Worm (Caenorhabditis elegans): ENCODE results near the gene noca-2.

noca-2 gene

ce11 chrX:11637721-11638120 is 29.2 kb upstream of the noca-2 start:
- TF ChIP-seq egl-27 (tag; optimal IDR thresholded peaks at IDR 0.05): no peak
- no peak for TF ChIP-seq fkh-4 (tag; optimal IDR thresholded peaks at IDR 0.05; ENCODE audit: borderline replicate concordance)
- TF ChIP-seq fkh-8 (tag; optimal IDR thresholded peaks at IDR 0.05): no peak
- TF ChIP-seq F16B12.6 (tag; optimal IDR thresholded peaks at IDR 0.05): no peak
- no peak for TF ChIP-seq snu-23 (GFP tag; optimal IDR thresholded peaks at IDR 0.05)
- peak; percentile 53 for TF ChIP-seq dsc-1 (tag; optimal IDR thresholded peaks at IDR 0.05)

- TF ChIP-seq aha-1 (tag; optimal IDR thresholded peaks at IDR 0.05) (no peak), lin-14 (GFP tag; optimal IDR thresholded peaks at IDR 0.05) (peak; percentile 65), hpl-2 (GFP tag; optimal IDR thresholded peaks at IDR 0.05) (no peak), nhr-47 (tag; optimal IDR thresholded peaks at IDR 0.05) (peak; percentile 13), unc-130 (tag; optimal IDR thresholded peaks at IDR 0.05) (no peak), tbx-2 (tag; optimal IDR thresholded peaks at IDR 0.05) (peak; percentile 23)
These were observed 27.9 kb upstream of the noca-2 start for ce11 chrX:11638987-11639386.

- TF ChIP-seq jun-1 (tag; optimal IDR thresholded peaks at IDR 0.05) (no peak), mep-1 (tag; optimal IDR thresholded peaks at IDR 0.05) (peak; percentile 36), ama-1 (optimal IDR thresholded peaks at IDR 0.05) (no peak), snu-23 (GFP tag; optimal IDR thresholded peaks at IDR 0.05) (peak; percentile 15), aha-1 (tag; optimal IDR thresholded peaks at IDR 0.05) (no peak), dpl-1 (GFP tag; optimal IDR thresholded peaks at IDR 0.05) (no peak), rnt-1 (tag; optimal IDR thresholded peaks at IDR 0.05) (peak; percentile 18), ztf-4 (tag; optimal IDR thresholded peaks at IDR 0.05) (no peak), dsc-1 (tag; optimal IDR thresholded peaks at IDR 0.05) (peak; percentile 13), aly-2 (tag; optimal IDR thresholded peaks at IDR 0.05) (no peak), sup-37 (GFP tag; optimal IDR thresholded peaks at IDR 0.05) (no peak), elt-3 (tag; optimal IDR thresholded peaks at IDR 0.05) (no peak), ceh-90 (tag; optimal IDR thresholded peaks at IDR 0.05) (no peak), nhr-71 (tag; optimal IDR thresholded peaks at IDR 0.05) (peak; percentile 50), mdl-1 (tag; optimal IDR thresholded peaks at IDR 0.05) (no peak), blmp-1 (tag; optimal IDR thresholded peaks at IDR 0.05) (no peak), fkh-10 (GFP tag; optimal IDR thresholded peaks at IDR 0.05) (peak; percentile 68), lin-14 (GFP tag; optimal IDR thresholded peaks at IDR 0.05) (peak; percentile 81), fkh-8 (tag; optimal IDR thresholded peaks at IDR 0.05) (peak; percentile 11), lsy-2 (tag; optimal IDR thresholded peaks at IDR 0.05) (peak in 1 of 2 experiments; percentile 32), ceh-82 (tag; optimal IDR thresholded peaks at IDR 0.05) (peak in 1 of 3 experiments; percentile 13), snpc-4 (tag; optimal IDR thresholded peaks at IDR 0.05) (no peak), nhr-90 (tag; optimal IDR thresholded peaks at IDR 0.05; ENCODE audit: poor library complexity) (no peak), nhr-84 (tag; optimal IDR thresholded peaks at IDR 0.05) (no peak)
These were observed 26.4 kb upstream of the noca-2 start for ce11 chrX:11640463-11640995.

ce11 chrX:11641562-11641961 is 25.4 kb upstream of the noca-2 start:
- no peak for TF ChIP-seq efl-1 (optimal IDR thresholded peaks at IDR 0.05)
- peak in 1 of 2 experiments; percentile 66 for TF ChIP-seq efl-1 (GFP tag; optimal IDR thresholded peaks at IDR 0.05 in 1 of 2)
- TF ChIP-seq Y116A8C.19 (tag; optimal IDR thresholded peaks at IDR 0.05; ENCODE audit: borderline replicate concordance): no peak

ce11 chrX:11643767-11644235 is 23.1 kb upstream of the noca-2 start, which contains the start of gene sto-4:
Gene sto-4, plus strand, starts transcription at chrX:11644126.
- TF ChIP-seq dsc-1 (tag; optimal IDR thresholded peaks at IDR 0.05): peak; percentile 68
- TF ChIP-seq lir-3 (tag; optimal IDR thresholded peaks at IDR 0.05; ENCODE audit: poor library complexity): peak; percentile 24
- TF ChIP-seq zip-4 (GFP tag; optimal IDR thresholded peaks at IDR 0.05): peak; percentile 83
- peak in 1 of 2 experiments; percentile 76 for TF ChIP-seq ztf-11 (tag; optimal IDR thresholded peaks at IDR 0.05)
- TF ChIP-seq mab-9 (GFP tag; IDR thresholded peaks at IDR 0.05): peak; percentile 69
- peak; percentile 69 for TF ChIP-seq xbp-1 (tag; optimal IDR thresholded peaks at IDR 0.05)
- peak; percentile 66 for TF ChIP-seq nhr-71 (tag; optimal IDR thresholded peaks at IDR 0.05)
- peak; percentile 61 for TF ChIP-seq rnt-1 (tag; optimal IDR thresholded peaks at IDR 0.05)
- TF ChIP-seq fkh-4 (tag; optimal IDR thresholded peaks at IDR 0.05; ENCODE audit: borderline replicate concordance): peak; percentile 50
- TF ChIP-seq fkh-8 (tag; optimal IDR thresholded peaks at IDR 0.05): peak; percentile 86
- TF ChIP-seq elt-2 (tag; optimal IDR thresholded peaks at IDR 0.05): peak; percentile 7
- TF ChIP-seq pax-3 (tag; optimal IDR thresholded peaks at IDR 0.05): peak; percentile 92
- peak; percentile 27 for TF ChIP-seq nhr-20 (tag; optimal IDR thresholded peaks at IDR 0.05)
- TF ChIP-seq irx-1 (tag; optimal IDR thresholded peaks at IDR 0.05): peak; percentile 76
- peak; percentile 78 for TF ChIP-seq grh-1 (GFP tag; IDR thresholded peaks at IDR 0.05)
- peak in 1 of 2 experiments; percentile 21 for TF ChIP-seq mdl-1 (tag; optimal IDR thresholded peaks at IDR 0.05)
- peak; percentile 99 for TF ChIP-seq nhr-85 (tag)
